Fruit fly (Drosophila melanogaster): ENCODE data around the gene Pak.

- no peak for TF ChIP-seq CTCF (optimal IDR thresholded peaks at IDR 0.05)
- TF ChIP-seq CG8478 (optimal IDR thresholded peaks at IDR 0.05): no peak
Measured at dm6 chr3R:6351181-6351580, 485 bp downstream of the Pak start.

All from S2 (cell line).